Worm (Caenorhabditis elegans) whole organism, L3 larva: ENCODE data around the gene mrps-24.

Source experiments
- ZK546.5 ChIP-seq: sonication (generic microtip); optimal IDR thresholded peaks from 2 replicates; lab custom pipeline; 2017; ENCODE audit warnings: missing biosample characterization, missing genetic modification characterization
- ama-1 ChIP-seq: fragments of 150-350 bp; optimal IDR thresholded peaks from 2 replicates; lab custom pipeline; 2018
- ceh-16 ChIP-seq: sonication (generic microtip); optimal IDR thresholded peaks from 2 replicates; lab custom pipeline; 2017; ENCODE audit warnings: missing biosample characterization, missing genetic modification characterization
- ceh-9 ChIP-seq: sonication (generic microtip); optimal IDR thresholded peaks from 2 replicates; lab custom pipeline; 2018; ENCODE audit warnings: missing biosample characterization, missing genetic modification characterization
- egl-27 ChIP-seq: sonication (generic microtip); optimal IDR thresholded peaks from 4 replicates; lab custom pipeline; 2017; ENCODE audit warnings: missing biosample characterization, missing genetic modification reagents, missing genetic modification characterization
- fkh-10 ChIP-seq: sonication (generic microtip); optimal IDR thresholded peaks from 2 replicates; lab custom pipeline; 2017; ENCODE audit warnings: missing biosample characterization, missing genetic modification reagents, missing genetic modification characterization
- fkh-2 ChIP-seq: fragments of 150-350 bp; optimal IDR thresholded peaks from 2 replicates; lab custom pipeline; 2014; ENCODE audit warnings: missing biosample characterization, missing genetic modification reagents, missing genetic modification characterization
- fos-1 ChIP-seq: fragments of 150-350 bp; optimal IDR thresholded peaks from 2 replicates; lab custom pipeline; 2014; ENCODE audit warnings: missing biosample characterization, missing genetic modification characterization
- lin-15B ChIP-seq: fragments of 150-350 bp; optimal IDR thresholded peaks from 2 replicates; lab custom pipeline; 2014; ENCODE audit warnings: missing biosample characterization, missing genetic modification characterization
- mdl-1 ChIP-seq: fragments of 150-350 bp; optimal IDR thresholded peaks from 2 replicates; lab custom pipeline; 2014; ENCODE audit warnings: missing biosample characterization, missing genetic modification characterization
- nfya-1 ChIP-seq: sonication (generic microtip); optimal IDR thresholded peaks from 2 replicates; lab custom pipeline; 2017; ENCODE audit warnings: missing genetic modification characterization, mild to moderate bottlenecking, missing compliant biosample characterization, antibody characterized with exemption, moderate library complexity; ENCODE audit not compliant: insufficient read depth
- nhr-11 ChIP-seq: fragments of 150-350 bp; optimal IDR thresholded peaks from 2 replicates; lab custom pipeline; 2014; ENCODE audit warnings: missing biosample characterization, missing genetic modification characterization
- nhr-67 ChIP-seq: fragments of 150-350 bp; optimal IDR thresholded peaks from 2 replicates; lab custom pipeline; 2014; ENCODE audit warnings: missing biosample characterization, missing genetic modification characterization
- nhr-76 ChIP-seq: fragments of 150-350 bp; sonication (generic microtip); optimal IDR thresholded peaks from 5 replicates; lab custom pipeline; 2014; ENCODE audit warnings: missing biosample characterization, missing genetic modification characterization
- pha-4 ChIP-seq: fragments of 150-350 bp; optimal IDR thresholded peaks from 2 replicates; lab custom pipeline; 2014; ENCODE audit warnings: missing biosample characterization, missing genetic modification reagents, missing genetic modification characterization
- snpc-4 ChIP-seq: fragments of 150-350 bp; optimal IDR thresholded peaks from 2 replicates; lab custom pipeline; 2014; ENCODE audit warnings: missing biosample characterization, missing genetic modification characterization
- unc-39 ChIP-seq: sonication (generic microtip); optimal IDR thresholded peaks from 4 replicates; lab custom pipeline; 2017; ENCODE audit warnings: missing biosample characterization, missing genetic modification characterization
- unc-62 ChIP-seq: fragments of 150-350 bp; sonication (generic microtip); optimal IDR thresholded peaks from 4 replicates; lab custom pipeline; 2014; ENCODE audit warnings: missing biosample characterization, missing genetic modification reagents, missing genetic modification characterization
- zag-1 ChIP-seq: fragments of 150-350 bp; optimal IDR thresholded peaks from 2 replicates; lab custom pipeline; 2014; ENCODE audit warnings: missing biosample characterization, missing genetic modification characterization
- ztf-11 ChIP-seq: fragments of 150-350 bp; optimal IDR thresholded peaks from 2 replicates; lab custom pipeline; 2014; ENCODE audit warnings: missing biosample characterization, missing genetic modification characterization
- ztf-4 ChIP-seq: fragments of 150-350 bp; optimal IDR thresholded peaks from 2 replicates; lab custom pipeline; 2014; ENCODE audit warnings: missing biosample characterization, missing genetic modification characterization

mrps-24 gene

ce11 chrIV:7759527-7759926 is 49.7 kb downstream of the mrps-24 start, which contains the start of gene dsb-3:
Gene dsb-3 (minus strand): TSS chrIV:7759627.
- TF ChIP-seq nfya-1 (tag; lab: Kevin White, UChicago) (no peak), snpc-4 (tag; lab: Kevin White, UChicago) (no peak), egl-27 (tag; lab: Kevin White, UChicago) (no peak), pha-4 (tag; lab: Kevin White, UChicago) (no peak), nhr-11 (tag; lab: Kevin White, UChicago) (no peak), fkh-2 (tag; lab: Kevin White, UChicago) (no peak), ceh-16 (tag; lab: Kevin White, UChicago) (no peak), zag-1 (no peak), ama-1 (no peak), lin-15B (tag; lab: Kevin White, UChicago) (no peak)

DNA sequence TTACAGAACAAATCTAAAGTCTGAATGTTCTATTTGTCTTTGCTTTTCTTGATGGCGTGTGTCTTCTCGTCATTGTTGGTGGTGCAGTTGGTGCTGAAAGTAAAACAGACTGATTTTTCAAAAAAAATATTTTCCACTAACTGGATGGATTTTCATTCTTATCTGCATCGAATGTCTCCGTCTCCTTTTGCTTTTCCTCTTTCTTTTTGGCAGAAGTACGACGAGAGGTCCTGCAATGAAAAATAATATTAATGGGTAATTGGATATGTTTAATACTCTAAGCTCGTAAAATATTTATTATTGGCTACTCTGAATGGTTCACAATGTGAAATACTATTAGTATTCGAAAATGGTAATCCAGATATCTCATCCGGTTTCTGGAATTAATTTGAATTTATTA is 50.3 kb downstream of the mrps-24 start, which contains the start of gene del-7:
TSS of gene del-7 (plus strand) at position 301 of the 400 bp plus-strand sequence.
- no peak for TF ChIP-seq fkh-10 (GFP tag; lab: Kevin White, UChicago)
- TF ChIP-seq ztf-4 (tag; lab: Kevin White, UChicago) = no peak
- TF ChIP-seq zag-1 = no peak
- no peak for TF ChIP-seq mdl-1 (tag; lab: Kevin White, UChicago)
- TF ChIP-seq ceh-9 (tag; lab: Kevin White, UChicago) = no peak
- TF ChIP-seq unc-39 (tag; lab: Kevin White, UChicago) = no peak
- no peak for TF ChIP-seq nhr-67 (tag; lab: Kevin White, UChicago)
- no peak for TF ChIP-seq nhr-11 (tag; lab: Kevin White, UChicago)
- TF ChIP-seq ZK546.5 (tag; lab: Kevin White, UChicago) = no peak
- TF ChIP-seq ceh-16 (tag; lab: Kevin White, UChicago) = no peak
- no peak for TF ChIP-seq ztf-11 (tag; lab: Kevin White, UChicago)
- no peak for TF ChIP-seq nfya-1 (tag; lab: Kevin White, UChicago)
- TF ChIP-seq unc-62 (GFP tag; lab: Kevin White, UChicago) = no peak
- no peak for TF ChIP-seq ama-1
- no peak for TF ChIP-seq fos-1 (tag; lab: Kevin White, UChicago)
- no peak for TF ChIP-seq nhr-76 (tag; lab: Kevin White, UChicago)
